Worm (Caenorhabditis elegans): ENCODE results near the gene T14B4.20.

Gene T14B4.20

DNA sequence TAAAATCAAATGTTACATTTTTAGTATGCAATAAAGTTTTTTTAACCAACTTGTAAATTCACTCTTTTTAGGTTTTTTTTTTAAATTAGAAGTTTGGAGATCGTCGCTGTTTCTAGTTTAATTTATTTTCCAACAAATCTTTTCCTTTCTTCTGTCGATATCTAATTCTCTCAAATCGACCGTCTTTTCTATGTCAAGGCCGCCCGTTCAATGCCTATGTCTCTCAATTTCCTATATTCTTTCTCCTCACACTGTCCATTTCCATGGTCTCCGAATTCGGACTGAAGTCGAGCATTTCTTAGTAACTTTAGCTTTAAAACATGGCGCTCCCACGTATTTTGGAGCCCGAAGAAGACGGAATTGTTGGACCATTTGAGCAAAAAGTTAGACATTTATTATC is at the start of gene T14B4.20, which contains the start of gene T14B4.5:
TSS of gene T14B4.20 (plus strand) at position 264 of the 400 bp plus-strand sequence.
TSS of gene T14B4.5 (plus strand) at position 226 of the 400 bp plus-strand sequence.
- TF ChIP-seq ceh-30 (tag; optimal IDR thresholded peaks at IDR 0.05) (no peak), ceh-6 (GFP tag; optimal IDR thresholded peaks at IDR 0.05) (no peak), pqm-1 (tag; optimal IDR thresholded peaks at IDR 0.05) (no peak), odd-2 (tag; optimal IDR thresholded peaks at IDR 0.05) (no peak), ceh-2 (tag; optimal IDR thresholded peaks at IDR 0.05) (no peak), npax-4 (tag; optimal IDR thresholded peaks at IDR 0.05) (no peak), sox-2 (GFP tag; IDR thresholded peaks at IDR 0.05) (no peak), ceh-14 (tag; optimal IDR thresholded peaks at IDR 0.05) (no peak), ceh-9 (tag; optimal IDR thresholded peaks at IDR 0.05) (no peak), hlh-8 (tag; optimal IDR thresholded peaks at IDR 0.05) (no peak), tbx-2 (tag; optimal IDR thresholded peaks at IDR 0.05) (no peak), ceh-22 (tag; optimal IDR thresholded peaks at IDR 0.05) (no peak), unc-42 (tag; optimal IDR thresholded peaks at IDR 0.05) (no peak), ceh-31 (tag; optimal IDR thresholded peaks at IDR 0.05) (no peak), syd-9 (tag; optimal IDR thresholded peaks at IDR 0.05) (no peak), ceh-24 (tag; optimal IDR thresholded peaks at IDR 0.05) (no peak), pax-1 (tag; optimal IDR thresholded peaks at IDR 0.05) (no peak), T23F11.4 (GFP tag; optimal IDR thresholded peaks at IDR 0.05) (no peak)

DNA sequence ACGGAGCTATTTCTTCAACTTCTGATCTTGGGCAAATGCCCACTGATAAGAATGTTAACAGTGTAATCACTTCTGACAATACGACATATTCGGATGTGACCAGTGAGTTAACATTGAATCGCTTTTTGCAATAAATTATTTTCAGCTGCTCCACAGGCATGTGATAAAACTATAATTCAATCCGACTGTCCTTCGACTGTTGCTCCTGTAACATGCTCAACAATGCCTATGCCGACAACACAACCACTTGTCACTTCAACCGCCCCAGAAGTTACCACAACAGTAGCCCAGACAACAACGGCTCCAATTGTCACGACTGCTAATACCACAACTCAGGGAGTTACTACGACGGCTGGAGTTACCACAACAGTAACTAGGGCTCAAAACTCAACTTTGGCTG is 49.2 kb upstream of the T14B4.20 start:
- TF ChIP-seq elt-2 (tag; optimal IDR thresholded peaks at IDR 0.05) (no peak), lin-11 (tag; optimal IDR thresholded peaks at IDR 0.05) (no peak)

DNA sequence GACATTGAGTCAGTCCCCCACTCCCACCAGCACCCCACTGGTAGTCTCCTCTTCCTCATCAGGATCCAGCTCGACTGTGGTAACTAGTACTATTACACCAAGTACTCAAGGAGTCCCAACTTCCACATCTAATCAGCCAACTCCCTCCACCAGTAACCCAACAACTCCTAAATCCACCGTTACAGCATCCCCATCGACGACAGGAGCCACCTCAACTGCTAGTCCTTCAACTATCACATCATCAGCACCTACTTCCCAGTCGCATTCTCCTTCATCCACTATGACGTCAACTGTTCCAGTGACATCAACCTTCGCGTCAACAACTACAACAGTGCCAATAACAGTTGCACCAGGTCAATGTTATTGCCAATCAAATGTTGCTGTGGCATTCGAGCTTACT is 48.2 kb upstream of the T14B4.20 start:
- TF ChIP-seq ceh-31 (tag; optimal IDR thresholded peaks at IDR 0.05) = no peak
- TF ChIP-seq eyg-1 (tag; optimal IDR thresholded peaks at IDR 0.05) = no peak
- TF ChIP-seq unc-3 (GFP tag; conservative IDR thresholded peaks at IDR 0.05) = no peak
- TF ChIP-seq unc-3 (tag; optimal IDR thresholded peaks at IDR 0.05) = no peak
- no peak for TF ChIP-seq fkh-10 (GFP tag; optimal IDR thresholded peaks at IDR 0.05)
- TF ChIP-seq hlh-30 (tag; optimal IDR thresholded peaks at IDR 0.05; ENCODE audit: insufficient read depth) = no peak
- no peak for TF ChIP-seq che-1 (tag; optimal IDR thresholded peaks at IDR 0.05)
- no peak for TF ChIP-seq F13H6.1 (tag; optimal IDR thresholded peaks at IDR 0.05)

DNA sequence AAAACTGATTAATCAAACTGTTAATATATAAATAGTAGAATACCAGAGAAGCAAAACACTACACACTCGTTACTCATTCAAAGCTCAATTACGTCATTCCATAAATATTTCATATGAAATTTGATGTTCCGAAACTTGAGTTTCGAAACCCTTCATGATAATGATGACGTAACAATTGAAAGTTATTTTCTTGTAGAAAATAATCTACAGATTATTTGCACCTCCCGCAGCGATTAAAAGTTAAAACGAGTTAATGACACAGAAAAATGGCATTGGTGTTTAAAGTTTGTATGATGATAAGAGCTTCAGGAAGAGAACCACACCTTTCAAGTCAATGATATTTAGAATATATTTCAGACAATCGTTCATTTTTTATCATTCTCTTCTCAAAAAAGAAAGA is 42.8 kb upstream of the T14B4.20 start, which contains the start of gene H43E16.1:
TSS of gene H43E16.1 (plus strand) at position 375 of the 400 bp plus-strand sequence.
- TF ChIP-seq ceh-31 (tag; optimal IDR thresholded peaks at IDR 0.05) = no peak
- TF ChIP-seq lim-6 (tag; optimal IDR thresholded peaks at IDR 0.05) = no peak
- no peak for TF ChIP-seq ref-2 (tag; optimal IDR thresholded peaks at IDR 0.05)
- TF ChIP-seq mec-3 (tag; optimal IDR thresholded peaks at IDR 0.05; ENCODE audit: borderline replicate concordance) = no peak
- TF ChIP-seq fkh-6 (tag; optimal IDR thresholded peaks at IDR 0.05) = no peak
- TF ChIP-seq ceh-19 (GFP tag; optimal IDR thresholded peaks at IDR 0.05) = no peak

DNA sequence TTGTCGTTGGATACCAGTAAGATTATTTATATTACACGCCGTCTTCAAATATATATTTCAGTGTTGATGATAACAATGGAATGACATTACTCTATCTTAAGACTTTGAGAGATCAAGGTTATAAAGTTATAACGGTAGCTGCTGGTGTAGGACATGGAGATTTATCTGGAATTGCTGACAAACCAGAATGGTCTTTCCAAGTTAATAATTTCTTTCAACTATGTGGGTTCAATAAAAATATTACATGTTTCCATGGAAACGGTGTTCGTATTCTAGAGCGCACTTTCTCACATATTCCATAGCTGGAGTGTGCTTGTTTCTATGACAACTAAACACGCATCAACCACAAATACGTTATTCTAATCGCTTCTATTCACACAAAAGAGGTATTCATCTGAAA is 37.0 kb upstream of the T14B4.20 start, which contains the start of gene ift-74:
TSS of gene ift-74 (plus strand) at position 301 of the 400 bp plus-strand sequence.
- TF ChIP-seq ceh-34 (tag; optimal IDR thresholded peaks at IDR 0.05) (no peak), hlh-13 (GFP tag; optimal IDR thresholded peaks at IDR 0.05) (no peak), madf-2 (tag; optimal IDR thresholded peaks at IDR 0.05) (no peak), nfya-1 (tag; optimal IDR thresholded peaks at IDR 0.05) (no peak), pqm-1 (tag; optimal IDR thresholded peaks at IDR 0.05) (no peak), gmeb-2 (tag; optimal IDR thresholded peaks at IDR 0.05) (no peak), elt-4 (tag; optimal IDR thresholded peaks at IDR 0.05) (no peak)

All from whole organism, late embryonic.